Worm (Caenorhabditis elegans) whole organism, L1 larva: ENCODE measurements around the gene F40F8.4.

ENCODE experiments used
- C04F5.9 ChIP-seq: sonication (generic microtip); optimal IDR thresholded peaks from 2 replicates; lab custom pipeline; 2016; ENCODE audit warnings: missing genetic modification characterization, missing compliant biosample characterization
- C16A3.4 ChIP-seq: fragments of 150-350 bp; optimal IDR thresholded peaks from 2 replicates; lab custom pipeline; 2014; ENCODE audit warnings: missing biosample characterization, missing genetic modification characterization
- C34B4.2 ChIP-seq: sonication (generic microtip); optimal IDR thresholded peaks from 2 replicates; lab custom pipeline; 2017; ENCODE audit warnings: mild to moderate bottlenecking, missing genetic modification characterization, missing compliant biosample characterization
- Y116A8C.19 ChIP-seq: sonication (generic microtip); optimal IDR thresholded peaks from 2 replicates; lab custom pipeline; 2016; ENCODE audit warnings: missing compliant biosample characterization, missing genetic modification characterization, borderline replicate concordance
- aha-1 ChIP-seq: fragments of 150-350 bp; optimal IDR thresholded peaks from 2 replicates; lab custom pipeline; 2014; ENCODE audit warnings: missing biosample characterization, missing genetic modification characterization
- alr-1 ChIP-seq: fragments of 200-800 bp; sonication (Bioruptor generic); optimal IDR thresholded peaks from 2 replicates; lab custom pipeline; 2018; ENCODE audit warnings: borderline replicate concordance, mild to moderate bottlenecking, missing genetic modification characterization, missing compliant biosample characterization
- aly-2 ChIP-seq: fragments of 150-350 bp; optimal IDR thresholded peaks from 2 replicates; lab custom pipeline; 2014; ENCODE audit warnings: missing biosample characterization, missing genetic modification characterization
- blmp-1 ChIP-seq: fragments of 150-350 bp; optimal IDR thresholded peaks from 2 replicates; lab custom pipeline; 2014; ENCODE audit warnings: missing biosample characterization, missing genetic modification characterization
- ceh-63 ChIP-seq: fragments of 200-800 bp; sonication (Bioruptor generic); optimal IDR thresholded peaks from 2 replicates; lab custom pipeline; 2018; ENCODE audit warnings: mild to moderate bottlenecking, missing genetic modification characterization, missing compliant biosample characterization
- ceh-8 ChIP-seq: fragments of 200-800 bp; sonication (Bioruptor generic); optimal IDR thresholded peaks from 2 replicates; lab custom pipeline; 2018; ENCODE audit warnings: mild to moderate bottlenecking, missing genetic modification characterization, moderate library complexity, missing compliant biosample characterization
- ceh-82 ChIP-seq, 3 experiments: fragments of 150-350 bp in 1 of 3; sonication (generic microtip) in 2 of 3; optimal IDR thresholded peaks; 2 replicates each; lab custom pipeline; 2014 to 2017; ENCODE audit warnings: missing biosample characterization in 3 of 3, missing genetic modification characterization in 3 of 3
- efl-1 ChIP-seq, 4 experiments: fragments of 150-350 bp; optimal IDR thresholded peaks in 3 of 4; peaks in 1 of 4; 1 replicate in 1 of 4; 2 replicates in 3 of 4; lab custom pipeline; 2014; ENCODE audit warnings: missing biosample characterization in 2 of 4, missing genetic modification characterization in 2 of 4, missing genetic modification reagents in 2 of 4
- efl-3 ChIP-seq: fragments of 200-800 bp; sonication (Bioruptor generic); optimal IDR thresholded peaks from 2 replicates; lab custom pipeline; 2018; ENCODE audit warnings: mild to moderate bottlenecking, missing genetic modification characterization, missing compliant biosample characterization
- egl-13 ChIP-seq: sonication (generic microtip); optimal IDR thresholded peaks from 2 replicates; lab custom pipeline; 2016; ENCODE audit warnings: missing genotype, missing genetic modification reagents, missing genetic modification characterization, missing compliant biosample characterization
- elt-2 ChIP-seq: sonication (generic microtip); optimal IDR thresholded peaks from 2 replicates; lab custom pipeline; 2016; ENCODE audit warnings: missing genetic modification characterization, mild to moderate bottlenecking, inconsistent platforms, missing compliant biosample characterization, missing genetic modification reagents
- elt-3 ChIP-seq, 6 experiments: fragments of 150-350 bp in 1 of 6; sonication (generic microtip); optimal IDR thresholded peaks; 2 replicates each; lab custom pipeline; 2017 to 2018; ENCODE audit warnings: missing biosample characterization in 6 of 6, missing genetic modification characterization in 6 of 6, inconsistent platforms in 1 of 6
- ets-5 ChIP-seq: fragments of 200-800 bp; sonication (Bioruptor generic); IDR thresholded peaks from 2 replicates; pipeline ENCODE4 v1.3.6; 2022; ENCODE audit warnings: missing genetic modification characterization, missing compliant biosample characterization
- fkh-4 ChIP-seq: sonication (generic microtip); optimal IDR thresholded peaks from 2 replicates; lab custom pipeline; 2016; ENCODE audit warnings: missing compliant biosample characterization, missing genetic modification characterization, borderline replicate concordance
- fos-1 ChIP-seq: fragments of 150-350 bp; optimal IDR thresholded peaks from 2 replicates; lab custom pipeline; 2014; ENCODE audit warnings: missing biosample characterization, missing genetic modification characterization
- grh-1 ChIP-seq: fragments of 200-800 bp; sonication (Bioruptor generic); IDR thresholded peaks from 2 replicates; pipeline ENCODE4 v1.3.6; 2022; ENCODE audit warnings: missing genetic modification reagents, missing genetic modification characterization, missing compliant biosample characterization
- hlh-17 ChIP-seq: fragments of 200-800 bp; sonication (Bioruptor generic); optimal IDR thresholded peaks from 2 replicates; lab custom pipeline; 2018; ENCODE audit warnings: missing genetic modification characterization, mild to moderate bottlenecking, missing compliant biosample characterization, moderate library complexity, borderline replicate concordance
- hlh-4 ChIP-seq: sonication (generic microtip); optimal IDR thresholded peaks from 2 replicates; lab custom pipeline; 2016; ENCODE audit warnings: mild to moderate bottlenecking, missing genetic modification characterization, missing compliant biosample characterization
- irx-1 ChIP-seq: sonication (generic microtip); optimal IDR thresholded peaks from 2 replicates; lab custom pipeline; 2016; ENCODE audit warnings: missing genetic modification characterization, missing compliant biosample characterization
- jun-1 ChIP-seq: fragments of 150-350 bp; optimal IDR thresholded peaks from 2 replicates; lab custom pipeline; 2014; ENCODE audit warnings: missing biosample characterization, missing genetic modification reagents, missing genetic modification characterization
- lin-13 ChIP-seq: fragments of 150-350 bp; optimal IDR thresholded peaks from 2 replicates; lab custom pipeline; 2014; ENCODE audit warnings: missing biosample characterization, missing genetic modification reagents, missing genetic modification characterization
- lin-14 ChIP-seq: fragments of 200-800 bp; sonication (Bioruptor generic); optimal IDR thresholded peaks from 2 replicates; lab custom pipeline; 2018; ENCODE audit warnings: mild to moderate bottlenecking, missing genetic modification characterization, moderate library complexity, missing compliant biosample characterization
- lin-35 ChIP-seq, 2 experiments: fragments of 150-350 bp; optimal IDR thresholded peaks; 2 replicates each; lab custom pipeline; 2014; ENCODE audit warnings: missing biosample characterization in 2 of 2, missing genetic modification characterization in 2 of 2, missing genetic modification reagents in 2 of 2
- lir-3 ChIP-seq: sonication (generic microtip); optimal IDR thresholded peaks from 2 replicates; lab custom pipeline; 2016; ENCODE audit warnings: mild to moderate bottlenecking, missing genetic modification characterization, moderate library complexity, missing compliant biosample characterization; ENCODE audit not compliant: poor library complexity
- lsy-2 ChIP-seq, 2 experiments: fragments of 150-350 bp; optimal IDR thresholded peaks; 2 replicates each; lab custom pipeline; 2014; ENCODE audit warnings: missing biosample characterization in 2 of 2, missing genetic modification characterization in 2 of 2
- mdl-1 ChIP-seq, 2 experiments: fragments of 150-350 bp; optimal IDR thresholded peaks; 2 replicates each; lab custom pipeline; 2014 to 2017; ENCODE audit warnings: missing biosample characterization in 2 of 2, missing genetic modification characterization in 2 of 2, inconsistent platforms in 1 of 2
- nhr-11 ChIP-seq: fragments of 150-350 bp; optimal IDR thresholded peaks from 2 replicates; lab custom pipeline; 2014; ENCODE audit warnings: missing biosample characterization, missing genetic modification characterization
- nhr-12 ChIP-seq: sonication (generic microtip); optimal IDR thresholded peaks from 2 replicates; lab custom pipeline; 2017; ENCODE audit warnings: missing biosample characterization, missing genetic modification characterization
- nhr-237 ChIP-seq: fragments of 150-350 bp; optimal IDR thresholded peaks from 2 replicates; lab custom pipeline; 2014; ENCODE audit warnings: missing biosample characterization, missing genetic modification characterization
- nhr-28 ChIP-seq: fragments of 150-350 bp; optimal IDR thresholded peaks from 2 replicates; lab custom pipeline; 2014; ENCODE audit warnings: missing biosample characterization, missing genetic modification characterization
- nhr-71 ChIP-seq: sonication (generic microtip); optimal IDR thresholded peaks from 2 replicates; lab custom pipeline; 2016; ENCODE audit warnings: mild to moderate bottlenecking, missing genetic modification characterization, moderate library complexity, missing compliant biosample characterization
- nhr-77 ChIP-seq: fragments of 150-350 bp; optimal IDR thresholded peaks from 2 replicates; lab custom pipeline; 2014; ENCODE audit warnings: missing biosample characterization, missing genetic modification characterization
- nhr-84 ChIP-seq: sonication (generic microtip); optimal IDR thresholded peaks from 2 replicates; lab custom pipeline; 2017; ENCODE audit warnings: missing biosample characterization, missing genetic modification characterization
- pax-3 ChIP-seq: fragments of 200-800 bp; sonication (Bioruptor generic); optimal IDR thresholded peaks from 2 replicates; lab custom pipeline; 2018; ENCODE audit warnings: mild to moderate bottlenecking, missing genetic modification characterization, moderate library complexity, missing compliant biosample characterization
- rnt-1 ChIP-seq: sonication (generic microtip); optimal IDR thresholded peaks from 2 replicates; lab custom pipeline; 2016; ENCODE audit warnings: mild to moderate bottlenecking, missing genetic modification characterization, moderate library complexity, missing compliant biosample characterization
- skn-1 ChIP-seq: fragments of 150-350 bp; optimal IDR thresholded peaks from 2 replicates; lab custom pipeline; 2014; ENCODE audit warnings: missing biosample characterization, missing genetic modification characterization
- sox-4 ChIP-seq: sonication (generic microtip); optimal IDR thresholded peaks from 2 replicates; lab custom pipeline; 2016; ENCODE audit warnings: missing genetic modification characterization, missing compliant biosample characterization
- sup-37 ChIP-seq: fragments of 200-800 bp; sonication (Bioruptor generic); optimal IDR thresholded peaks from 2 replicates; lab custom pipeline; 2018; ENCODE audit warnings: mild to moderate bottlenecking, missing genetic modification characterization, missing compliant biosample characterization
- swsn-7 ChIP-seq: sonication (generic microtip); optimal IDR thresholded peaks from 2 replicates; lab custom pipeline; 2016; ENCODE audit warnings: missing genetic modification characterization, missing compliant biosample characterization
- tbx-2 ChIP-seq: sonication (generic microtip); optimal IDR thresholded peaks from 2 replicates; lab custom pipeline; 2016; ENCODE audit warnings: missing genetic modification characterization, missing compliant biosample characterization
- unc-130 ChIP-seq: fragments of 150-350 bp; optimal IDR thresholded peaks from 2 replicates; lab custom pipeline; 2017; ENCODE audit warnings: missing biosample characterization, missing genetic modification characterization, inconsistent platforms
- unc-62 ChIP-seq: fragments of 150-350 bp; optimal IDR thresholded peaks from 2 replicates; lab custom pipeline; 2014; ENCODE audit warnings: missing biosample characterization, missing genetic modification reagents, missing genetic modification characterization
- unc-86 ChIP-seq: sonication (generic microtip); optimal IDR thresholded peaks from 2 replicates; lab custom pipeline; 2016; ENCODE audit warnings: missing genetic modification characterization, missing compliant biosample characterization
- xbp-1 ChIP-seq: sonication (generic microtip); optimal IDR thresholded peaks from 2 replicates; lab custom pipeline; 2016; ENCODE audit warnings: missing genetic modification characterization, missing compliant biosample characterization
- ztf-11 ChIP-seq, 2 experiments: sonication (generic microtip); optimal IDR thresholded peaks; 2 replicates each; lab custom pipeline; 2016 to 2017; ENCODE audit warnings: missing genetic modification characterization in 2 of 2, missing biosample characterization in 1 of 2, missing compliant biosample characterization in 1 of 2
- ztf-4 ChIP-seq: fragments of 150-350 bp; optimal IDR thresholded peaks from 2 replicates; lab custom pipeline; 2014; ENCODE audit warnings: missing biosample characterization, missing genetic modification characterization

The F40F8.4 gene

ce11 chrII:11103657-11104056 lies 36.4 kb downstream of the F40F8.4 start, which contains the start of gene C09H10.5:
C09H10.5 (minus strand) TSS chrII:11103757.
- TF ChIP-seq sox-4 (tag; lab: Kevin White, UChicago) (no peak), ceh-82 (tag; optimal IDR thresholded peaks at IDR 0.05; lab: Kevin White, UChicago) (no peak), ets-5 (GFP tag; lab: Robert Waterston, UW) (no peak), nhr-77 (tag; lab: Kevin White, UChicago) (no peak), lin-14 (no peak), ceh-8 (GFP tag; lab: Kevin White, UChicago) (no peak), pax-3 (no peak), unc-62 (GFP tag; lab: Kevin White, UChicago) (no peak), sup-37 (GFP tag; lab: Kevin White, UChicago) (no peak), nhr-11 (tag; lab: Kevin White, UChicago) (no peak), Y116A8C.19 (tag; lab: Kevin White, UChicago) (no peak)

ce11 chrII:11103052-11103451 lies 37.0 kb downstream of the F40F8.4 start:
- peak; percentile 38 for TF ChIP-seq swsn-7
- peak; percentile 32 for TF ChIP-seq nhr-77 (tag; lab: Kevin White, UChicago)
- TF ChIP-seq xbp-1 (tag; lab: Kevin White, UChicago), result peak; percentile 17
- peak; percentile 66 for TF ChIP-seq rnt-1 (tag; lab: Kevin White, UChicago)
- peak; percentile 22 for TF ChIP-seq tbx-2 (tag; lab: Kevin White, UChicago)
- peak; percentile 78 for TF ChIP-seq blmp-1
- peak; percentile 71 for TF ChIP-seq nhr-71 (tag; lab: Kevin White, UChicago)
- TF ChIP-seq hlh-4 (tag; lab: Kevin White, UChicago), result no peak
- no peak for TF ChIP-seq nhr-12 (tag; lab: Kevin White, UChicago)
- no peak for TF ChIP-seq ztf-4 (tag; lab: Kevin White, UChicago)
- no peak for TF ChIP-seq ceh-63 (GFP tag; lab: Kevin White, UChicago)
- TF ChIP-seq alr-1 (tag; lab: Kevin White, UChicago), result no peak
- no peak for TF ChIP-seq nhr-28 (tag; lab: Kevin White, UChicago)
- TF ChIP-seq C04F5.9, result no peak
- peak in 2 of 6 experiments; percentile 10 to 39 for TF ChIP-seq elt-3 (tag; optimal IDR thresholded peaks at IDR 0.05; lab: Kevin White, UChicago)
- TF ChIP-seq pax-3, result peak; percentile 23
- no peak for TF ChIP-seq C34B4.2 (tag; lab: Kevin White, UChicago)
- no peak for TF ChIP-seq ztf-11 (tag; optimal IDR thresholded peaks at IDR 0.05; lab: Kevin White, UChicago)
- no peak for TF ChIP-seq lir-3
- peak; percentile 55 for TF ChIP-seq lin-13
- no peak for TF ChIP-seq egl-13 (tag; lab: Kevin White, UChicago)
- no peak for TF ChIP-seq elt-2 (tag; lab: Kevin White, UChicago)
- no peak for TF ChIP-seq fos-1 (tag; lab: Kevin White, UChicago)
- TF ChIP-seq hlh-17 (GFP tag; lab: Kevin White, UChicago), result no peak
- peak; percentile 75 for TF ChIP-seq unc-130 (tag; lab: Kevin White, UChicago)
- TF ChIP-seq sup-37 (GFP tag; lab: Kevin White, UChicago), result no peak
- TF ChIP-seq nhr-237 (tag; lab: Kevin White, UChicago), result no peak
- no peak for TF ChIP-seq aha-1
- TF ChIP-seq unc-86 (tag; lab: Kevin White, UChicago), result peak; percentile 19
- TF ChIP-seq grh-1 (GFP tag; lab: Robert Waterston, UW), result no peak
- peak in 1 of 2 experiments; percentile 51 for TF ChIP-seq mdl-1 (tag; optimal IDR thresholded peaks at IDR 0.05; lab: Kevin White, UChicago)
- no peak for TF ChIP-seq irx-1 (tag; lab: Kevin White, UChicago)
- no peak for TF ChIP-seq jun-1 (tag; lab: Kevin White, UChicago)
- peak; percentile 73 to 74 for TF ChIP-seq efl-1 (optimal IDR thresholded peaks at IDR 0.05; lab: Kevin White, UChicago)
- peak; percentile 71 to 94 for TF ChIP-seq efl-1 (GFP tag; optimal IDR thresholded peaks at IDR 0.05 in 1 of 2; lab: Kevin White, UChicago)
- TF ChIP-seq efl-3, result no peak
- no peak for TF ChIP-seq fkh-4 (tag; lab: Kevin White, UChicago)
- peak in 2 of 3 experiments; percentile 9 to 73 for TF ChIP-seq ceh-82 (tag; optimal IDR thresholded peaks at IDR 0.05; lab: Kevin White, UChicago)
- TF ChIP-seq nhr-84, result no peak
- TF ChIP-seq lsy-2 (tag; optimal IDR thresholded peaks at IDR 0.05; lab: Kevin White, UChicago), result peak; percentile 67 to 88
- TF ChIP-seq aly-2 (tag; lab: Kevin White, UChicago), result no peak
- peak; percentile 94 for TF ChIP-seq lin-14
- peak; percentile 78 for TF ChIP-seq skn-1 (tag; lab: Kevin White, UChicago)
- TF ChIP-seq C16A3.4, result peak; percentile 72
- peak; percentile 74 to 85 for TF ChIP-seq lin-35 (GFP tag; optimal IDR thresholded peaks at IDR 0.05; lab: Kevin White, UChicago)
